Worm (Caenorhabditis elegans) whole organism, midembryonic: ENCODE data around the gene mls-2.

ENCODE experiments used
- T22C8.4 ChIP-seq: fragments of 200-800 bp; sonication (Bioruptor generic); IDR thresholded peaks from 2 replicates; pipeline ENCODE4 v1.3.6; 2022; ENCODE audit warnings: missing genetic modification characterization, missing compliant biosample characterization
- cog-1 ChIP-seq: sonication (generic microtip); optimal IDR thresholded peaks from 2 replicates; lab custom pipeline; 2016; ENCODE audit warnings: missing genetic modification characterization, missing compliant biosample characterization
- flt-1 ChIP-seq: fragments of 200-800 bp; sonication (Bioruptor generic); IDR thresholded peaks from 2 replicates; pipeline ENCODE4 v1.3.6; 2022; ENCODE audit warnings: missing genetic modification characterization, missing compliant biosample characterization
- klf-2 ChIP-seq: fragments of 200-800 bp; sonication (Bioruptor generic); conservative IDR thresholded peaks from 2 replicates; pipeline ENCODE4 v1.3.6; 2022; ENCODE audit warnings: missing genetic modification reagents, missing genetic modification characterization, missing compliant biosample characterization
- med-1 ChIP-seq: sonication (generic microtip); optimal IDR thresholded peaks from 2 replicates; lab custom pipeline; 2017; ENCODE audit warnings: missing genetic modification characterization, mild to moderate bottlenecking, missing compliant biosample characterization, antibody characterized with exemption, missing genetic modification reagents; ENCODE audit not compliant: insufficient read depth
- ref-1 ChIP-seq: fragments of 200-800 bp; sonication (Bioruptor generic); conservative IDR thresholded peaks from 2 replicates; pipeline ENCODE4 v1.3.6; 2022; ENCODE audit warnings: missing genetic modification reagents, missing genetic modification characterization, missing compliant biosample characterization
- tab-1 ChIP-seq: fragments of 200-800 bp; sonication (Bioruptor generic); IDR thresholded peaks from 2 replicates; pipeline ENCODE4 v1.3.6; 2022; ENCODE audit warnings: missing genetic modification characterization, missing compliant biosample characterization
- ztf-23 ChIP-seq: fragments of 200-800 bp; sonication (Bioruptor generic); IDR thresholded peaks from 2 replicates; pipeline ENCODE4 v1.3.6; 2022; ENCODE audit warnings: missing genetic modification reagents, missing genetic modification characterization, missing compliant biosample characterization
- ztf-29 ChIP-seq: fragments of 200-800 bp; sonication (Bioruptor generic); IDR thresholded peaks from 2 replicates; pipeline ENCODE4 v1.3.6; 2022; ENCODE audit warnings: missing genetic modification reagents, missing genetic modification characterization, missing compliant biosample characterization

Gene mls-2

ce11 chrX:4749080-4749479 is 12.4 kb downstream of the mls-2 start, which contains the start of gene lon-2:
TSS of gene lon-2 (minus strand) at chrX:4749083.
- TF ChIP-seq klf-2 (no peak), ref-1 (no peak), ztf-29 (GFP tag; lab: Robert Waterston, UW) (no peak), med-1 (GFP tag; lab: Kevin White, UChicago) (no peak), T22C8.4 (no peak), ztf-23 (no peak), tab-1 (no peak), flt-1 (no peak), cog-1 (tag; lab: Kevin White, UChicago) (no peak)

ce11 chrX:4744037-4744436 is 17.4 kb downstream of the mls-2 start:
- TF ChIP-seq T22C8.4, result no peak
- TF ChIP-seq ztf-29 (GFP tag; lab: Robert Waterston, UW), result no peak
- no peak for TF ChIP-seq flt-1
- no peak for TF ChIP-seq ref-1
- TF ChIP-seq klf-2, result no peak
- no peak for TF ChIP-seq tab-1
- TF ChIP-seq med-1 (GFP tag; lab: Kevin White, UChicago), result no peak
- no peak for TF ChIP-seq ztf-23
- no peak for TF ChIP-seq cog-1 (tag; lab: Kevin White, UChicago)

ce11 chrX:4742285-4742684 is 19.2 kb downstream of the mls-2 start:
- TF ChIP-seq ztf-23 (no peak), flt-1 (0 out of 2 replicates have a peak, but pooled peaks have one; percentile 27), ref-1 (no peak)

- TF ChIP-seq tab-1 (no peak), med-1 (GFP tag; lab: Kevin White, UChicago) (no peak), T22C8.4 (no peak), cog-1 (tag; lab: Kevin White, UChicago) (no peak), flt-1 (no peak)
Observed at ce11 chrX:4740630-4741029, 20.8 kb downstream of the mls-2 start.

- TF ChIP-seq flt-1 (no peak), tab-1 (no peak), ref-1 (no peak), klf-2 (no peak), ztf-29 (GFP tag; lab: Robert Waterston, UW) (no peak), cog-1 (tag; lab: Kevin White, UChicago) (no peak), ztf-23 (no peak)
Observed at ce11 chrX:4732752-4733151, 28.7 kb downstream of the mls-2 start, which contains the start of gene aman-1. TSS of gene aman-1 (plus strand) at chrX:4733095.

ce11 chrX:4727388-4727787 is 34.1 kb downstream of the mls-2 start, which contains the start of gene acc-3:
TSS of gene acc-3 (minus strand) at chrX:4727488.
- TF ChIP-seq ztf-29 (GFP tag; lab: Robert Waterston, UW) (no peak), med-1 (GFP tag; lab: Kevin White, UChicago) (no peak), ztf-23 (no peak), ref-1 (no peak), T22C8.4 (no peak), klf-2 (no peak), flt-1 (no peak), tab-1 (no peak), cog-1 (tag; lab: Kevin White, UChicago) (no peak)

- TF ChIP-seq ztf-23, result no peak
- no peak for TF ChIP-seq tab-1
- no peak for TF ChIP-seq cog-1 (tag; lab: Kevin White, UChicago)
- no peak for TF ChIP-seq med-1 (GFP tag; lab: Kevin White, UChicago)
- TF ChIP-seq klf-2, result no peak
- TF ChIP-seq flt-1, result no peak
- TF ChIP-seq ref-1, result no peak
- no peak for TF ChIP-seq ztf-29 (GFP tag; lab: Robert Waterston, UW)
- TF ChIP-seq T22C8.4, result no peak
Observed at ce11 chrX:4720603-4721529, 40.6 kb downstream of the mls-2 start, which contains the start of gene F55D10.4. TSS of gene F55D10.4 (minus strand) at chrX:4720653.

- TF ChIP-seq klf-2, result no peak
- TF ChIP-seq ref-1, result no peak
- no peak for TF ChIP-seq ztf-29 (GFP tag; lab: Robert Waterston, UW)
- no peak for TF ChIP-seq tab-1
- TF ChIP-seq cog-1 (tag; lab: Kevin White, UChicago), result no peak
- no peak for TF ChIP-seq flt-1
- TF ChIP-seq med-1 (GFP tag; lab: Kevin White, UChicago), result no peak
- no peak for TF ChIP-seq T22C8.4
- no peak for TF ChIP-seq ztf-23
Observed at ce11 chrX:4718114-4718513, 43.3 kb downstream of the mls-2 start.

- TF ChIP-seq tab-1, result 0 out of 2 replicates have a peak, but pooled peaks have one; percentile 20
- TF ChIP-seq T22C8.4, result peak; percentile 39; the same call in 1 of the 2 replicates
- TF ChIP-seq ref-1, result no peak
Observed at ce11 chrX:4715107-4715506, 46.3 kb downstream of the mls-2 start, which contains the start of gene rpl-25.1. TSS of gene rpl-25.1 (plus strand) at chrX:4715178.

- TF ChIP-seq T22C8.4, result peak; percentile 5; the same call in 1 of the 2 replicates
- TF ChIP-seq cog-1 (tag; lab: Kevin White, UChicago), result peak; percentile 83
- TF ChIP-seq flt-1, result peak; percentile 72
- TF ChIP-seq med-1 (GFP tag; lab: Kevin White, UChicago), result no peak
- peak; percentile 77 for TF ChIP-seq ztf-23
Observed at ce11 chrX:4711698-4712329, 49.6 kb downstream of the mls-2 start, which contains the start of the genes dnj-14 and glit-1. TSS of gene dnj-14 (minus strand) at chrX:4711748. TSS of gene glit-1 (plus strand) at chrX:4712279.
